Worm (Caenorhabditis elegans) whole organism, late embryonic: ENCODE results near the gene ZK512.8.

Source experiments
- fkh-10 ChIP-seq: fragments of 150-350 bp; optimal IDR thresholded peaks from 2 replicates; lab custom pipeline; 2014; ENCODE audit warnings: missing biosample characterization, missing genetic modification reagents, missing genetic modification characterization
- hlh-15 ChIP-seq: sonication (generic microtip); optimal IDR thresholded peaks from 2 replicates; lab custom pipeline; 2016; ENCODE audit warnings: missing genetic modification characterization, missing compliant biosample characterization
- hlh-30 ChIP-seq: sonication (generic microtip); optimal IDR thresholded peaks from 2 replicates; lab custom pipeline; 2017; ENCODE audit warnings: antibody characterized with exemption, missing genetic modification characterization, missing compliant biosample characterization; ENCODE audit not compliant: insufficient read depth
- nhr-11 ChIP-seq: fragments of 150-350 bp; optimal IDR thresholded peaks from 2 replicates; lab custom pipeline; 2014; ENCODE audit warnings: missing biosample characterization, missing genetic modification characterization
- pqm-1 ChIP-seq: sonication (generic microtip); optimal IDR thresholded peaks from 2 replicates; lab custom pipeline; 2016; ENCODE audit warnings: missing genetic modification characterization, missing compliant biosample characterization
- unc-86 ChIP-seq: sonication (generic microtip); optimal IDR thresholded peaks from 2 replicates; lab custom pipeline; 2016; ENCODE audit warnings: missing genetic modification characterization, missing compliant biosample characterization

- TF ChIP-seq nhr-11 (tag; lab: Kevin White, UChicago) (no peak), unc-86 (no peak), hlh-15 (tag; lab: Kevin White, UChicago) (no peak), fkh-10 (GFP tag; lab: Kevin White, UChicago) (no peak), hlh-30 (tag; lab: Kevin White, UChicago) (no peak), pqm-1 (tag; lab: Kevin White, UChicago) (no peak)
These were observed 36.7 kb upstream of the ZK512.8 start, which contains the start of gene cya-1 for ce11 chrIII:9109172-9109571.
